Fruit fly (Drosophila melanogaster): Measurements from ENCODE around the gene COX7B.

DNA sequence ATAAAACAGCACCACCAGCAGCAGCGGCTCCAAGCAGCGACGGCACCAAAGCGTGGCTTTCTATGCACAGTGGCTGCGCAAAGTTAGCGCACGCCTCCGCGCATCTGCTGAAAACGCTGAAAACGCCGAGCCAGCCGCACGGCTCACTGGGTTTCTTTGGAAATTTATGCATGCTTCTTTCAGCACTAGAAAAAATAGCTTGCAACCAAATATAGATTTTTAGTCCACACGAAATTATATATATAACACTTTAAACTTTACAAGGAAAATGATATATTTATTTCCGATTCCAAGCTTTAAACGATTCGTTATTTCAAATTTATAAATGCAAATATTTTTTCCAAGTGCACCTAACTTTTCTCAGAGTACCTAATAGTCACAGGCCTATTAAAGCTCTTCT lies 20.6 kb upstream of the COX7B start:
- TF ChIP-seq CG6792 (GFP tag; optimal IDR thresholded peaks at IDR 0.05) (peak; percentile 2), CG11762 (GFP tag; optimal IDR thresholded peaks at IDR 0.05; ENCODE audit: insufficient read depth) (no peak), CG3919 (GFP tag; optimal IDR thresholded peaks at IDR 0.05) (peak; percentile 20)

Data from whole organism, prepupa.